Worm (Caenorhabditis elegans): ENCODE measurements around the gene marc-1.

marc-1 gene

ce11 chrV:9731852-9732251 lies 7.7 kb upstream of the marc-1 start:
- TF ChIP-seq unc-62 (GFP tag; optimal IDR thresholded peaks at IDR 0.05) (peak; percentile 8), egl-27 (tag; optimal IDR thresholded peaks at IDR 0.05) (no peak), nhr-25 (tag; optimal IDR thresholded peaks at IDR 0.05) (peak; percentile 5), nhr-11 (tag; optimal IDR thresholded peaks at IDR 0.05) (no peak), snpc-4 (tag; optimal IDR thresholded peaks at IDR 0.05) (peak; percentile 3), nfya-1 (tag; optimal IDR thresholded peaks at IDR 0.05; ENCODE audit: insufficient read depth) (peak; percentile 33), lin-39 (tag; optimal IDR thresholded peaks at IDR 0.05) (peak; percentile 64), zag-1 (tag; optimal IDR thresholded peaks at IDR 0.05) (no peak), tbx-2 (tag; optimal IDR thresholded peaks at IDR 0.05) (no peak), nhr-12 (tag; optimal IDR thresholded peaks at IDR 0.05) (no peak), ama-1 (optimal IDR thresholded peaks at IDR 0.05) (peak; percentile 78), ceh-9 (tag; optimal IDR thresholded peaks at IDR 0.05) (no peak)

ce11 chrV:9733920-9734454 lies 5.5 kb upstream of the marc-1 start, which contains the start of gene cal-7:
Gene cal-7 (plus strand): TSS chrV:9734103.
- TF ChIP-seq tbx-2 (tag; optimal IDR thresholded peaks at IDR 0.05) = peak; percentile 27
- TF ChIP-seq ceh-28 (tag; optimal IDR thresholded peaks at IDR 0.05) = peak; percentile 30
- TF ChIP-seq mml-1 (tag; optimal IDR thresholded peaks at IDR 0.05) = no peak
- TF ChIP-seq pha-4 (tag; optimal IDR thresholded peaks at IDR 0.05) = peak; percentile 1
- TF ChIP-seq eor-1 (tag; optimal IDR thresholded peaks at IDR 0.05) = no peak
- peak; percentile 1 for TF ChIP-seq fkh-10 (GFP tag; optimal IDR thresholded peaks at IDR 0.05)
- peak; percentile 12 for TF ChIP-seq lsy-12 (tag; optimal IDR thresholded peaks at IDR 0.05)
- TF ChIP-seq ama-1 (optimal IDR thresholded peaks at IDR 0.05) = peak; percentile 46

- no peak for TF ChIP-seq nhr-12 (tag; optimal IDR thresholded peaks at IDR 0.05)
- no peak for TF ChIP-seq mml-1 (tag; optimal IDR thresholded peaks at IDR 0.05)
- TF ChIP-seq ceh-28 (tag; optimal IDR thresholded peaks at IDR 0.05) = no peak
- TF ChIP-seq sea-2 (GFP tag; optimal IDR thresholded peaks at IDR 0.05) = no peak
- TF ChIP-seq elt-2 (tag; optimal IDR thresholded peaks at IDR 0.05) = peak; percentile 66
- TF ChIP-seq nhr-76 (tag; optimal IDR thresholded peaks at IDR 0.05) = no peak
- TF ChIP-seq ceh-16 (tag; optimal IDR thresholded peaks at IDR 0.05) = no peak
- TF ChIP-seq jun-1 (tag; optimal IDR thresholded peaks at IDR 0.05) = no peak
Observed at ce11 chrV:9737287-9737686, 2.2 kb upstream of the marc-1 start, which contains the start of gene aqp-4. Gene aqp-4 (plus strand): TSS chrV:9737556.

ce11 chrV:9738077-9738705 lies 1.3 kb upstream of the marc-1 start:
- TF ChIP-seq ceh-16 (tag; optimal IDR thresholded peaks at IDR 0.05) (no peak), daf-12 (tag; optimal IDR thresholded peaks at IDR 0.05) (no peak), unc-39 (tag; optimal IDR thresholded peaks at IDR 0.05) (no peak), nhr-67 (tag; optimal IDR thresholded peaks at IDR 0.05) (no peak), ztf-4 (tag; optimal IDR thresholded peaks at IDR 0.05) (no peak), nhr-12 (tag; optimal IDR thresholded peaks at IDR 0.05) (no peak), pqm-1 (tag; optimal IDR thresholded peaks at IDR 0.05) (peak; percentile 47), nhr-77 (tag; optimal IDR thresholded peaks at IDR 0.05) (no peak), egl-27 (tag; optimal IDR thresholded peaks at IDR 0.05) (no peak), elt-2 (tag; optimal IDR thresholded peaks at IDR 0.05) (peak; percentile 70), fos-1 (tag; optimal IDR thresholded peaks at IDR 0.05) (no peak), ceh-82 (tag; optimal IDR thresholded peaks at IDR 0.05) (no peak), ama-1 (optimal IDR thresholded peaks at IDR 0.05) (no peak)

ce11 chrV:9740858-9741257 lies 1.4 kb downstream of the marc-1 start, which contains the start of gene sta-2:
Gene sta-2 (plus strand): TSS chrV:9741206.
- TF ChIP-seq unc-62 (GFP tag; optimal IDR thresholded peaks at IDR 0.05) (no peak), nhr-12 (tag; optimal IDR thresholded peaks at IDR 0.05) (no peak), elt-1 (tag; optimal IDR thresholded peaks at IDR 0.05) (no peak), unc-39 (tag; optimal IDR thresholded peaks at IDR 0.05) (no peak), pqm-1 (tag; optimal IDR thresholded peaks at IDR 0.05) (no peak), eor-1 (tag; optimal IDR thresholded peaks at IDR 0.05) (no peak), elt-3 (tag; optimal IDR thresholded peaks at IDR 0.05) (no peak), pha-4 (tag; optimal IDR thresholded peaks at IDR 0.05) (no peak), lin-15B (tag; optimal IDR thresholded peaks at IDR 0.05) (no peak), ZK546.5 (tag; optimal IDR thresholded peaks at IDR 0.05) (no peak), hmg-11 (tag; optimal IDR thresholded peaks at IDR 0.05) (no peak), egl-5 (tag; optimal IDR thresholded peaks at IDR 0.05) (no peak), lin-39 (tag; optimal IDR thresholded peaks at IDR 0.05) (no peak), tbx-2 (tag; optimal IDR thresholded peaks at IDR 0.05) (no peak), aly-2 (tag; optimal IDR thresholded peaks at IDR 0.05) (no peak), nhr-25 (tag; optimal IDR thresholded peaks at IDR 0.05) (peak; percentile 85), R02D3.7 (tag; optimal IDR thresholded peaks at IDR 0.05) (no peak), lsy-12 (tag; optimal IDR thresholded peaks at IDR 0.05) (no peak), fkh-10 (GFP tag; optimal IDR thresholded peaks at IDR 0.05) (no peak), egl-27 (tag; optimal IDR thresholded peaks at IDR 0.05) (peak; percentile 8), ama-1 (optimal IDR thresholded peaks at IDR 0.05) (no peak), nhr-77 (tag; optimal IDR thresholded peaks at IDR 0.05) (no peak), nhr-23 (tag; optimal IDR thresholded peaks at IDR 0.05) (peak; percentile 65), snpc-4 (tag; optimal IDR thresholded peaks at IDR 0.05) (no peak), nhr-237 (tag; optimal IDR thresholded peaks at IDR 0.05) (no peak), ceh-28 (tag; optimal IDR thresholded peaks at IDR 0.05) (peak; percentile 57), elt-2 (tag; optimal IDR thresholded peaks at IDR 0.05) (no peak), ceh-9 (tag; optimal IDR thresholded peaks at IDR 0.05) (no peak), ztf-11 (tag; optimal IDR thresholded peaks at IDR 0.05) (no peak), fos-1 (tag; optimal IDR thresholded peaks at IDR 0.05) (no peak)

Measured in whole organism, L3 larva.